Fruit fly (Drosophila melanogaster) Kc167 (cell line): ENCODE measurements around the gene Nup98-96.

Source experiments
- Myc ChIP-seq: fragments of >200 bp; optimal IDR thresholded peaks from 2 replicates; lab custom pipeline; 2017; ENCODE audit warnings: missing external identifiers
- Sin3A ChIP-seq: fragments of >200 bp; optimal IDR thresholded peaks from 2 replicates; lab custom pipeline; 2018; ENCODE audit warnings: missing external identifiers
- h ChIP-seq: fragments of >200 bp; optimal IDR thresholded peaks from 3 replicates; lab custom pipeline; 2018; ENCODE audit warnings: missing external identifiers
- insv ChIP-seq: fragments of >200 bp; optimal IDR thresholded peaks from 3 replicates; lab custom pipeline; 2018; ENCODE audit warnings: missing external identifiers
- psq ChIP-seq: fragments of >200 bp; optimal IDR thresholded peaks from 2 replicates; lab custom pipeline; 2017; ENCODE audit warnings: missing external identifiers
- ttk ChIP-seq: sonication (Bioruptor generic); optimal IDR thresholded peaks from 2 replicates; lab custom pipeline; 2017; ENCODE audit warnings: missing external identifiers

Gene Nup98-96

DNA sequence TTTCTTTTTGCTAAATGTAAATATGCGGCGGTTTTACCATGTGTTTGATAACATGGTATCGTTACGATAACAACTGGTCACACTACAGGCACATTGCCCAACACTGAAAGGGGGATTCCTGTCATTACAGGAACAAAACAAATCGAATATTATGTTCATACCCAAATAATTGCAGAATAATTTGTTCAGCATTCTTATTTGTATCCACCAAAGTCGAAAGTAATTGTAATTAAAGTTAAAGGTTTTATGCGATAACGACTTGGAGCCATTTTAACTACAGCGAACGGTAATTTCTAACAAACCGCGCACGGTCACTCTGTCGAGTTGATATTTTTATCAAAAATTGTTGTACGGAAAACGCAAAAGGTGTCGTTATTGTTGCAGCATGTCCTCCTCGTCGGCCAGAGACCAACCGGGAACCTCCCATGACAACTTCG lies 14.0 kb downstream of the Nup98-96 start, which contains the start of the genes CG10214 and CG10375:
Gene CG10214 (minus strand): TSS at position 72 of the 437 bp plus-strand sequence.
Gene CG10375 (plus strand): TSS at position 296 of the 437 bp plus-strand sequence.
- TF ChIP-seq Sin3A: no peak
- TF ChIP-seq ttk (lab: Kevin White, UChicago): no peak
- TF ChIP-seq insv (lab: Kevin White, UChicago): no peak
- no peak for TF ChIP-seq h
- no peak for TF ChIP-seq Myc (lab: Kevin White, UChicago)
- TF ChIP-seq psq (lab: Kevin White, UChicago): no peak

DNA sequence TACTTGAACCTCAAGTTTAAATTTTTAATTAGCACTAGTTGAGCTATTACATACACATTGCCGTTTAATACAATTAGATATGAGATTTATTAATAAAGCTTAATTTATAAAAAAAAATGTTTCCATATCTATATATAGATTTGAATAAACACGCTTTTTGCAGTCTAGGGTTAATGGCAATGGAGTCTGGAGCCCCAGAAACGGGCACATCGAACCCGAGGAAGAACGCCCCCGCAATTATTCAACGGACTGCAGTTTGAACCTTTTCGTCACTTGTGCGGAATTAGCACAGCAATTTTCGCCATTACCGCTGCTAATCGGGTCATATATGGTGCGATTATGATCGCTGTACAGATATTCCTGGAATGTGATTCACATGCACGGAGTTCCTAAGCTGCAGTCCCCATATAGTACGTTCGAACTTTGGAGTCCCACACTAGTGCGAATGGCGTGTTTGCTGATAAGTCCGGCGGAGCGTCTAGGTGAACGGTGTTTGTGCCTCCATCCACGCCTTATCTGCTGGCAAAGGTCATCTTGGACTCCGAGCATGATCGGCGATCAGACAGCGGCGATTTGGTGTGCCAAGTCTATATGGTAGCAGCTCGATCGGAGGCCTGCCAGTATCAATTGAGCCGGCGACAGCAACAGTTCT lies 17.7 kb downstream of the Nup98-96 start, which contains the start of gene Lsd-1:
Gene Lsd-1 (plus strand): TSS at position 236 of the 652 bp plus-strand sequence.
- TF ChIP-seq h (no peak), ttk (lab: Kevin White, UChicago) (no peak), Myc (lab: Kevin White, UChicago) (no peak), Sin3A (no peak), psq (lab: Kevin White, UChicago) (no peak), insv (lab: Kevin White, UChicago) (no peak)

DNA sequence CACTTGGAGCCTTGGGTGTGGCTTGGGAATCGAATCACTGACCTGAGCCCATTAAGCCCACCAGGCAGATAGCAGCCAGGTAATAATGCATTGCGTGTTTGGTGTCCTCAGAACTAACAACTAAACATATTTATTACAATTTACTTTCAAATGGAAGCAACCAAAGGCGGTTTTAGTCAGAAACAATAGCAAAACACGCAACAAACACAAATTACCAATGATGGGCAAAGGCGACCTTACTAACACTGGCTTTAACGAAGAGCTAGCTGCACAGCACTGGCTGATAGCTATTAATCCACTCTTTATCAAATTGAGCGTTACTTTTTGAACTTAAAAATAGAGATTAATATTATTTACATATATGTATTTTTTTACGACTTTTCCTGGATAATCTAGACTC lies 18.4 kb downstream of the Nup98-96 start, which contains the start of gene udt:
Gene udt (minus strand): TSS at position 249 of the 400 bp plus-strand sequence.
- no peak for TF ChIP-seq ttk (lab: Kevin White, UChicago)
- TF ChIP-seq insv (lab: Kevin White, UChicago): no peak
- no peak for TF ChIP-seq psq (lab: Kevin White, UChicago)
- TF ChIP-seq Myc (lab: Kevin White, UChicago): no peak
- no peak for TF ChIP-seq Sin3A
- TF ChIP-seq h: no peak

DNA sequence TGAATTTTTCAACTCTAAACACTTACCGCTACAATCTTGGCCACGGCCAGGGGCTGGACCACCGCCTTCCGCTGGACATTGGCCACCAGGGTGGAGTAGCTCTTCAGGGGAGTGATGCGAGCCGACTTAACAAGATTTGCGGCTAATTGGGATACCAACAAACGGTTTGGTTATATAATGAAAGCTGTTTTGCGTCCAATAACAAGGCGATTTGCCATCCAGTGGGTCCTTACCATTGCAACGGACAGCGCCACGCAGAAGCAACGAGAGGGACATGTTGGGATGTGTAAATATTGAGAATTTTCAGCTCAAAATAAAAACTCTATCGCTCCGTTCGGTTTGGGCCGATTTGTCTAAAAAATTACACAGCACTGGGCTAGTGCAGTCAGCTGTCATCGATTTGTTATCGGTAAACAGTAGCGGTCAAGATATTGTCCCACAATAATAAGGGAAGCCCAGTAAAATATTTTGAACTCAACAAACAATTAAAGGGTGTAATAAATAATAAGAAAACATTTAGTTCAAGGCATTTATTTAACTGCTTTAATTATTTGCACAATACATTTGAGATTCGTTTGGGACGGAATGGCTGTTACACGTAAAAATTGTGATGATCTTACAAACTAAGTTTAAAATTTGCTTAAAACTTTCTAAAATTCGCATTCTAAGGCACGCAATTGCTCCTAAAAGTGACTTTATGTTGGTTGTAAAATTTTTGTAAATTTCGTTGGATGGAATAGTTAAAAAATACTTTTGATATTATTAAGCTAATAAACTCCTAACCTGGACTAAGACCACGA lies 21.0 kb downstream of the Nup98-96 start, which contains the start of gene SdhD:
Gene SdhD (minus strand): TSS at position 382 of the 800 bp plus-strand sequence.
- TF ChIP-seq ttk (lab: Kevin White, UChicago): no peak
- no peak for TF ChIP-seq Myc (lab: Kevin White, UChicago)
- no peak for TF ChIP-seq h
- no peak for TF ChIP-seq psq (lab: Kevin White, UChicago)
- TF ChIP-seq Sin3A: no peak
- no peak for TF ChIP-seq insv (lab: Kevin White, UChicago)

DNA sequence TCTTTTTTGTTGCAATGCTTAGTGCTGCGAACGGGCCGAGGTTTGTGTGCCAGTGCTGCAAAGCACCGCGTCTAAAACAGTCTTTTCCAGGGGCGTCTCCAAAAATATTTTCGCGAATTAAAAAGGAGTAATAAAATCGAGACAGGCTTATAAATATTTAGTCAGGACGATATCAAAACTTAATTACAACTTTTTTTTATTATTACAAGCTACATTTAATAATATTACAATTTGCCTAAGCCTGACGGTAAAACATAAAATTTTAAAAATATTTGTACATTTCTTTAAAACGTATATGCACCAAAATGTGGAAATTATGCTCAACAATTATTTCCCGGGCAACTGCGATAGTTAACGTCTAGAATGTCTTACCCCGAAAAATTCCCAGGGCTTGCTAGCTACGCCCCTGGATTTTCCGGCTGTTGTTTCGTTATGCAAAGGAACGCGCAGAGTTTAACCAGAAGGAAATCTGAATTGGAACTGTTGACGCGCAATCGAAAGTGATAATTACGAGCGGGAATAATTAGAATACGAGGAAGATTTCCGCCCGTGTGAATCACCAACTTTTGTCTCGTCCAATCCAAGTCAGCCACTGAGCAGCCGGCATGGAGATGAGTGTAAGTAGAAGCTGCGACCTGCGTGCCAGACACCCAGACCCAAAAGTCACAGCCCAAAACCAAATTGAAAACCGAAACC lies 23.4 kb downstream of the Nup98-96 start, which contains the start of the genes PTPMT1 and Hrd3:
Gene PTPMT1 (plus strand): TSS at position 428 of the 696 bp plus-strand sequence.
Gene Hrd3 (minus strand): TSS at position 646 of the 696 bp plus-strand sequence.
- no peak for TF ChIP-seq Myc (lab: Kevin White, UChicago)
- TF ChIP-seq insv (lab: Kevin White, UChicago): no peak
- TF ChIP-seq psq (lab: Kevin White, UChicago): no peak
- no peak for TF ChIP-seq ttk (lab: Kevin White, UChicago)
- no peak for TF ChIP-seq h
- no peak for TF ChIP-seq Sin3A

DNA sequence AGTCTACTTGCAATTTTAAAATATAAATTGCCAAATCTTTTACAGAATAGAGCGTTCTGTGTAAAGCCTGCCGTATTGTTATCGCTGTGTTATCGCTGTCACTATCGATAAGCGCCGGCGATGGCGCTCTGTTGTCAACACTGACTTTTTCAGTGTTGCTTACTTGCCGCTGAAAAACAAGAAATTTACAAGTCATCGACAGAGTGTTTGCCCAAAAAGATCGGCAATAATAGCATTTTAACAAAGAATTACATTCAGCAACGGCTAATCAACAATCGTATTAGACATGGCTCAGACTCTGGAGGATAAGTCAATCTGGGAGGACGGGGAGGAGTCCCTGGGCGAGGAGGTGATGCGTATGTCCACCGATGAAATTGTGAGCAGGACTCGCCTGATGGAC lies 28.7 kb downstream of the Nup98-96 start, which contains the start of the genes RanBP3 and Rpt5:
Gene RanBP3 (minus strand): TSS at position 107 of the 400 bp plus-strand sequence.
Gene Rpt5 (plus strand): TSS at position 149 of the 400 bp plus-strand sequence.
- no peak for TF ChIP-seq Sin3A
- no peak for TF ChIP-seq h
- no peak for TF ChIP-seq insv (lab: Kevin White, UChicago)
- TF ChIP-seq psq (lab: Kevin White, UChicago): no peak
- TF ChIP-seq Myc (lab: Kevin White, UChicago): no peak
- no peak for TF ChIP-seq ttk (lab: Kevin White, UChicago)

DNA sequence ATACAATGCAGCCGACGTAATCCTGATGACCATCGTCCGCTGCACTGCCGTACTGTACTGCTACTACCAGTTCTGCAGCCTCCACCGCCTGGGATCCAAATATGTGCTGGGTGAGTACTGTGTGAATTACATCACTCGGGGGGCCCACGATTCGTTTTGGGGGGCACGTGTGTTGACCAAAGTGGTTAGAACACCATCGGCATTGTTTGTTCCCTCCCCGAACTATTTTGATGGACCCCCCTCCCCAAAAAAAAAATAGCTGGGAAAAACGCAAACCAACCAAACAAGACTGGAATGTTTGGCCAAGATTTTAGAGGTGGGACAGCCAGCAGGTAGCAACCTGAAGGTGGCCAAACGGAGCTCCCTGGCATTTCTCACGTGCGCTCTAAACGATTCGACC lies 34.0 kb downstream of the Nup98-96 start:
- TF ChIP-seq h (no peak), insv (lab: Kevin White, UChicago) (no peak), ttk (lab: Kevin White, UChicago) (no peak), Sin3A (no peak), Myc (lab: Kevin White, UChicago) (no peak), psq (lab: Kevin White, UChicago) (no peak)

DNA sequence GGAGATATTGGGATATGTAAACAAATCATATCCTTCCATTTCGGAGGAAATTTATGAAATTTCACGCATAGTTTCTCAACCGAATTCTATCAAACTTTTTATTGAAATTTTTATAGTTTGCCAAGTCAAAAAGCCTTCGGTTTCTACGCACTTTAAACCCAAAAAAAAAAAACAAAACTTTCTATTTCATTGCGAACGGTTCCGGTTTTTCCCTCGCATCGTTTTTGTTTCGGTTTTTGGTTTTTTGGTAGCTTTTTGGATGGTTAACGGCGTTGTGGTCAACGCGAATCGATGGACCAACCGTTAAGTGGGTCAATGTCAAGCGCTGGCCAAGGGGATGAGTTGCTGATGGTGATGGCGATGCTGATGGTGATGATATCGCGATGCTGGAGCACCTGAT lies 40.5 kb downstream of the Nup98-96 start:
- TF ChIP-seq ttk (lab: Kevin White, UChicago) (no peak), Sin3A (no peak), psq (lab: Kevin White, UChicago) (no peak), Myc (lab: Kevin White, UChicago) (no peak), h (no peak), insv (lab: Kevin White, UChicago) (no peak)

DNA sequence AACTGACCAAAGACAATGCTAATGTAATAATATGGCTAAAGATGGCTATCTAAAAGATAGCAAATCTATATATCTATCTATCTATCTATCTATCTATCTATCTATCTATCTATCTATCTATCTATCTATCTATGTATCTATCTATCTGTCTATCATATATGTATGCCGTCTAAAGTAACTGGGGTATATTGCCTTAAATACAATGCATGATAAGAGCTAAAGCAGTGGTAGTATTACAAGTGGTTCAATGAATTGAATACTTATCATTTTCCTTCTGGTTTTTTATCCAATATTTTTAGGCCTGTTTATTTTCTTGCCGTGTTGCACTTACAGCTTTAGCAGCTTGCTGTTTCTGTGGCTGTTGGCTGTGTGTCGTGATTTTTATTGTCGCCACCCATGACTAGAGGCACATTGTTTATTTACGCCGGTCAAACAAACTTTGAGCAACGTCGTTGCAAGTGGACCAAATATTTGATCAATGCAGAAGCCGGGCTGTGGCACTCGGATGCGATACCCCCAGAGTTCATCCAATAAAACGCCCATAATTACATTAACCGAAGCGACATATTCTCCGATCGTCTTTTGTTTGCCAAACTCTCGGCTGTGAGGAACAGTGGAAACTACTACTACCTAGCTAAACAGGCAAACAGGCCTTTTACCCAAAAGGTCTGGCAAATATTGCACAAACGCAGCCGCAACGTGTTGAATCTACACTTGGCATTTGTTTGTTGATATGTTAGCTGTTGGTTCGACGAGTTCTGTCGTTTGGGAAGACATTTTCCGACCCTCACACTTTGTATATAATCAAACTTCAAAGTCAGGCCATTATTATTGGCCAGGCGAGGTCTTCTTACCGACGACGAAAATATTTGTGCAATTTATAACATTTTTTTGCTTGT lies 43.5 kb downstream of the Nup98-96 start:
- no peak for TF ChIP-seq h
- no peak for TF ChIP-seq psq (lab: Kevin White, UChicago)
- TF ChIP-seq Myc (lab: Kevin White, UChicago): no peak
- TF ChIP-seq Sin3A: no peak
- TF ChIP-seq insv (lab: Kevin White, UChicago): no peak
- no peak for TF ChIP-seq ttk (lab: Kevin White, UChicago)

DNA sequence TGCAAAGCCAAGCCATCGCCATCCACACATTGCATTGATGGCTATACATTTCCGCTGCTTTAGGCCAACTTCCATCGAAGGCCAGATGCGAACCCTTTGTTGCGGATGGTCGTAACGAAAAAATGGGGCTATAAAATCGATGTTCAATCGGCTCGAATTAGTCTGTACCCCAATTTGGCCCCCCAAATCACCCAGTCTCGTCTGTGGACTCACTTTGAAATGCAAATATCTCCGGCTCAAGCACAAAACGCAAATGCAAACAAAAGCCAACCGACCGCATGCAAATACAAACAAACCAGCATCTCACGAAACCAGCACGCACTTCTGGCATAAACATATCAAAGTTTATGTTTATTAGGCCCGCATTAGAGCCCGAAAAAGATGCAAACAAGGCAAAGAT lies 45.1 kb downstream of the Nup98-96 start:
- TF ChIP-seq Myc (lab: Kevin White, UChicago): no peak
